Worm (Caenorhabditis elegans): ENCODE measurements around the gene idh-2.

- TF ChIP-seq tab-1 (GFP tag; IDR thresholded peaks at IDR 0.05) (no peak), flt-1 (GFP tag; IDR thresholded peaks at IDR 0.05) (no peak), med-1 (GFP tag; optimal IDR thresholded peaks at IDR 0.05; ENCODE audit: insufficient read depth) (no peak), T22C8.4 (GFP tag; IDR thresholded peaks at IDR 0.05) (no peak), ztf-29 (GFP tag; IDR thresholded peaks at IDR 0.05) (no peak), klf-2 (GFP tag; conservative IDR thresholded peaks at IDR 0.05) (no peak)
These were observed 14.6 kb upstream of the idh-2 start, which contains the start of gene col-179 for ce11 chrX:11201165-11201564.

Data from whole organism, midembryonic.